Fruit fly (Drosophila melanogaster) whole organism, adult: ENCODE results near the gene CG12310.

Experiments used
- CG11617 ChIP-seq: fragments of 200-800 bp; sonication (Bioruptor generic); optimal IDR thresholded peaks from 2 replicates; lab custom pipeline; 2017; ENCODE audit warnings: mild to moderate bottlenecking, missing biosample characterization, missing genetic modification reagents, missing genetic modification characterization
- CG12768 ChIP-seq: fragments of 200-800 bp; sonication (Bioruptor generic); optimal IDR thresholded peaks from 2 replicates; lab custom pipeline; 2017; ENCODE audit warnings: missing biosample characterization, missing genetic modification characterization, mild to moderate bottlenecking, moderate library complexity, missing genetic modification reagents
- CG14711 ChIP-seq: fragments of 200-800 bp; sonication (Bioruptor generic); optimal IDR thresholded peaks from 2 replicates; lab custom pipeline; 2018; ENCODE audit warnings: missing biosample characterization, mild to moderate bottlenecking, missing genetic modification characterization, moderate library complexity
- CG1620 ChIP-seq: fragments of 200-800 bp; sonication (Bioruptor generic); optimal IDR thresholded peaks from 2 replicates; lab custom pipeline; 2016; ENCODE audit warnings: missing biosample characterization, missing genetic modification characterization
- CG33017 ChIP-seq: fragments of 200-800 bp; sonication (Bioruptor generic); optimal IDR thresholded peaks from 2 replicates; lab custom pipeline; 2018; ENCODE audit warnings: missing biosample characterization, mild to moderate bottlenecking, missing genetic modification characterization, moderate library complexity
- CG5204 ChIP-seq: fragments of 200-800 bp; sonication (Bioruptor generic); optimal IDR thresholded peaks from 2 replicates; lab custom pipeline; 2016; ENCODE audit warnings: missing biosample characterization, missing genetic modification characterization
- CG7045 ChIP-seq: fragments of 200-800 bp; sonication (Bioruptor generic); optimal IDR thresholded peaks from 2 replicates; lab custom pipeline; 2017; ENCODE audit warnings: missing biosample characterization, mild to moderate bottlenecking, missing genetic modification characterization
- CG7101 ChIP-seq: fragments of 200-800 bp; sonication (Bioruptor generic); optimal IDR thresholded peaks from 2 replicates; lab custom pipeline; 2018; ENCODE audit warnings: missing biosample characterization, mild to moderate bottlenecking, missing genetic modification characterization, moderate library complexity
- Clk ChIP-seq: fragments of 200-800 bp; sonication (Bioruptor generic); optimal IDR thresholded peaks from 2 replicates; lab custom pipeline; 2017; ENCODE audit warnings: missing biosample characterization, missing genetic modification characterization
- Hr96 ChIP-seq: fragments of 200-800 bp; sonication (Bioruptor generic); optimal IDR thresholded peaks from 2 replicates; lab custom pipeline; 2016; ENCODE audit warnings: missing biosample characterization, missing genetic modification characterization
- Mnt ChIP-seq: fragments of 200-800 bp; sonication (Bioruptor generic); optimal IDR thresholded peaks from 2 replicates; lab custom pipeline; 2016; ENCODE audit warnings: missing biosample characterization, mild to moderate bottlenecking, missing genetic modification characterization
- bab1 ChIP-seq: fragments of 200-800 bp; sonication (Bioruptor generic); optimal IDR thresholded peaks from 3 replicates; lab custom pipeline; 2019; ENCODE audit warnings: missing biosample characterization, mild to moderate bottlenecking, missing genetic modification characterization, moderate library complexity
- cic ChIP-seq: fragments of 200-800 bp; sonication (Bioruptor generic); optimal IDR thresholded peaks from 2 replicates; lab custom pipeline; 2017; ENCODE audit warnings: missing biosample characterization, mild to moderate bottlenecking, missing genetic modification characterization, moderate library complexity
- cnc ChIP-seq, 2 experiments: fragments of >200 bp; optimal IDR thresholded peaks; 2 replicates each; lab custom pipeline; 2017
- kay ChIP-seq: fragments of 200-800 bp; sonication (Bioruptor generic); peaks from one replicate; lab custom pipeline; 2016; ENCODE audit warnings: missing biosample characterization, missing genetic modification characterization, borderline replicate concordance
- ovo ChIP-seq: fragments of 200-800 bp; sonication (Bioruptor generic); optimal IDR thresholded peaks from 2 replicates; lab custom pipeline; 2016; ENCODE audit warnings: missing biosample characterization, missing genetic modification characterization
- pad ChIP-seq: fragments of 200-800 bp; sonication (Bioruptor generic); optimal IDR thresholded peaks from 3 replicates; lab custom pipeline; 2017; ENCODE audit warnings: missing biosample characterization, missing genetic modification characterization, mild to moderate bottlenecking, moderate library complexity, missing genetic modification reagents
- tj ChIP-seq: fragments of 200-800 bp; sonication (Bioruptor generic); optimal IDR thresholded peaks from 3 replicates; lab custom pipeline; 2017; ENCODE audit warnings: missing biosample characterization, mild to moderate bottlenecking, missing genetic modification characterization, moderate library complexity
- toe ChIP-seq: fragments of 200-800 bp; sonication (Bioruptor generic); optimal IDR thresholded peaks from 2 replicates; lab custom pipeline; 2016; ENCODE audit warnings: missing biosample characterization, missing genetic modification characterization

CG12310 gene

DNA sequence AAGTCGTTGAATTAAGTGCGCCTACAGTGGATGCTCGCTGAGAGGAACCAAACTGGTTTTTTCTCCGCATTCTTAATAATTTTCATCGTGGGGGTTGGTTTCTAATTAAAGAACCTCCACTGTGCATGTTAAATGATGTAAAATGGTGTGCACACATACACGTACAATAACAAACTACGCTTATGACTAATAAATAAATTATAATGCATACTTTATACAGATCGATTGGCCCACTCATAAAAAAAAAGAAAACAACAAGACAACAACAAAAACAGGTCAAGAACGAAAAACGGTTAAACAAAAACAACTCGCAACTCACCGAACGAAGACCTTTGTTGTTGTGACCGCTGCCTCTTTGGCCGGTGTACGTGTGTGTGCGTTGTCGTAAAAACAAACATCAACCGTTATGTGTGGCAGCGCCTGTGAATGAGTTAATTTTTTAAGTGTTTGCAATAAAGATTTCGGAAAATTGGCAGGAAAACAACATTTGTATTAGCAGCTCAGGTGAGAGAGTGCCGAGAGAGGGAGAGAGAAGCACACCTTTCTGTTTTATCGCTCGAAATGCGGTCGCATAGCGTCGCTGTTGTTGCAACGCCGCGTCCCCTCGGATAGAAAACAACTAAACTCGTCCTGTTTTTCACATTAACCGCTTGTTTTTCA lies 43.5 kb upstream of the CG12310 start:
- peak; percentile 65 for TF ChIP-seq ovo (GFP tag; lab: Kevin White, UChicago)
- peak; percentile 44 for TF ChIP-seq kay (GFP tag; lab: Kevin White, UChicago)
- no peak for TF ChIP-seq tj (GFP tag; lab: Kevin White, UChicago)
- TF ChIP-seq CG12768 (GFP tag; lab: Kevin White, UChicago), result peak; percentile 8
- TF ChIP-seq CG11617 (GFP tag; lab: Kevin White, UChicago), result no peak
- peak; percentile 29 for TF ChIP-seq bab1 (GFP tag; lab: Kevin White, UChicago)

DNA sequence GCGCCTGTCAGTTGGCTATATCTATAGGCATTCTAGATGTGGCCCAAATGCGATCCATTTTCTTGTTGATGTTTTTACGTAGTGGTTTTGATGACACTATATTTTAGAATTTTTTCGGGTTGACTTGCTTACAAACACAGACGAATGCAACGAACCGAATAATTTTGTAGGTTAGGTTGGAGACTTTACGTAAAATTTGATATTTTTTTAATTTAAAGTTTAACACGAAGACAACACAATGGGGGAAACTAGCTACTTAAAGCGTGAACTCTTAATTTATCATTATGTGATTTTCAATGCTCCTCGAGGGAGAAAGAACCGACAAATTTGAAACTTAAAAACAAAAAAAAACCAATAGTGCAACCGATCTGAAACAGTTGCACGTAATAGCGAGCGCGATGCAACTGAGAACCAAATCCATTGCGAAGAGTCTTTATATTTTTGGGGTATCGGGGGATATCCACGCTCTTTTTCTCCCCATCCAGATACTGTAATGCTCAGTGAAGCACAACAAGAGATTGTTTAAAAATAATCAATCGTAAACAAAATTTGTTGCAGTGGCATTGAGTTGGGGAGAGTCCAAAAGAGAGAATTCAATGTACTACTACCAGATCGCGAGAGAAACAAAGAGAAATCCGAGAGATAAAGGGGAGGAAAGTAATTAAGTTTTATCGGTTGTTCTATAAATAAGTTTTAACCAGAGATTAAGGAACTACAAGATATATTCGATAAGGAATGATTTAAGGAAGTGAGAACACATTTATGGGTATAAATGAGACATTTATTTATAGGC lies 39.5 kb upstream of the CG12310 start:
- TF ChIP-seq cic (GFP tag; lab: Kevin White, UChicago) (no peak), pad (no peak), ovo (GFP tag; lab: Kevin White, UChicago) (no peak), toe (GFP tag; lab: Kevin White, UChicago) (no peak), CG33017 (tag; lab: Kevin White, UChicago) (no peak), CG12768 (GFP tag; lab: Kevin White, UChicago) (no peak), Hr96 (GFP tag; lab: Kevin White, UChicago) (no peak), bab1 (GFP tag; lab: Kevin White, UChicago) (no peak), kay (GFP tag; lab: Kevin White, UChicago) (no peak), CG1620 (GFP tag; lab: Kevin White, UChicago) (no peak), cnc (optimal IDR thresholded peaks at IDR 0.05; lab: Kevin White, UChicago) (no peak), CG7045 (GFP tag; lab: Kevin White, UChicago) (no peak), CG5204 (no peak)

DNA sequence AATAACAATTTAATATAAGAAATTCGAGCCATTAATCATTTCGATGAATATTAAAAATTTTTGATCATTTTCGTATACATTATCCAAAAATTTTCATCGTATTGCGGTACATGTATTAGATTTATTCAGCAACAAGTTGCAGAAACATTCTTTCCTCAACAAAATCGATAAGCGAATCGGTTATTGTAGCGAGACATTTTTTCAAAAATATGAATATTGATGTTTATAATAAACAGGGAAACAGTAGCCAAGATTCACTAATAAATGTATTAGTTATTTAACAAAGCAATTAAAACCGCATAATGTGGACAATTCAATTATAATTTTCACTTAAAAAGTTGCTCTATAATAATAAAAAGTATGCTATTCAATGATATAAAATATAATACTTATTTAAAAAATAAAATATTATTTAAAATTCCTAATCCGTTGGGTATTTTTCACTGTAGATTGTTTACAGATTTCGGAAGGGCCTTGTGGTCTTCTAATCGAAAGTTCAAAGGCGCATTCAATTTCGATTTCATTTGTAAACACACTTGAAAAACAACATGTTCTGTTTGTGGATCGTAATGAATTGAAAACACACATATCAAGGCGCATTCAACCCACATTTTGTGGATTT lies 38.6 kb upstream of the CG12310 start:
- TF ChIP-seq tj (GFP tag; lab: Kevin White, UChicago) (no peak), cic (GFP tag; lab: Kevin White, UChicago) (no peak), CG7045 (GFP tag; lab: Kevin White, UChicago) (no peak), CG14711 (tag; lab: Kevin White, UChicago) (no peak), CG12768 (GFP tag; lab: Kevin White, UChicago) (no peak), CG1620 (GFP tag; lab: Kevin White, UChicago) (no peak), kay (GFP tag; lab: Kevin White, UChicago) (no peak), Mnt (GFP tag; lab: Kevin White, UChicago) (no peak), toe (GFP tag; lab: Kevin White, UChicago) (no peak), CG5204 (no peak), Clk (GFP tag; lab: Kevin White, UChicago) (no peak), ovo (GFP tag; lab: Kevin White, UChicago) (no peak), CG7101 (no peak), CG11617 (GFP tag; lab: Kevin White, UChicago) (no peak), pad (no peak), Hr96 (GFP tag; lab: Kevin White, UChicago) (no peak)

DNA sequence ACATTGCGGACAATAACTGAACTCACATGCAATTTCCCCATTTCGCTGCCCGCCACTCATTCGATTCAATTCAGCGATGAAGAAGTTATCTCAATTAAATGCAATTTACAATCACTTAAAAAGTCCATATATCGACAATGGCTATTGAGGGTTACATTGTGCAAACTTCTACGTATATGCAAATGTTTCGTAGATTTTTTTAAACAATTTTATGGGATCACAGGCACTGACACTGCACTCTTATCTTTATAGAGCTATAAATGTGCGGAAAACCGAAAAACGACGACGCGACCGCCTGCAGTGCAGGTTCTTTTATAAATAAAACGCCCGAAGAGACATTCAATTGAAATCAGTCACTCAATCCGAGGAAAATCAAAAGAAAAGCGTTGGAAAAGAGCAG lies 37.7 kb upstream of the CG12310 start:
- no peak for TF ChIP-seq tj (GFP tag; lab: Kevin White, UChicago)
- TF ChIP-seq kay (GFP tag; lab: Kevin White, UChicago), result peak; percentile 27

DNA sequence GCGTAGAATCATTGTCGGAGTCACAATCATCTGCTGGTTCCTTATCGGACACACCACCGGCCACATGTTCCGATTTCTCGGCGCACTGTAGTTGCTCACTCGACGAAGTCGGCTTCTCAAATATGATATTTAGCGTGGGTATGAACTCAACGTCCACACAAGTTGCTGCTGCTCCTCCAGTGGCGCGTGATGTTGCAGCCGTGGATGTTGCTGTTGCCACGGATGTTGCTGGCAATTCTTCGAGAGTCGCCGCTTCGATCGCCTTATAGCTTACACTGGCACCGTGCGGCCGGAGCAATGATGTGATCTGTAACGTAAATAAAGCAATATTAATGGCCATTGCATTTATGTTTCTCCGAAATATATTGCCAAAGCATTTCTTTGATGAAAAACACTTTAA lies 33.7 kb upstream of the CG12310 start:
- no peak for TF ChIP-seq bab1 (GFP tag; lab: Kevin White, UChicago)
- no peak for TF ChIP-seq ovo (GFP tag; lab: Kevin White, UChicago)

DNA sequence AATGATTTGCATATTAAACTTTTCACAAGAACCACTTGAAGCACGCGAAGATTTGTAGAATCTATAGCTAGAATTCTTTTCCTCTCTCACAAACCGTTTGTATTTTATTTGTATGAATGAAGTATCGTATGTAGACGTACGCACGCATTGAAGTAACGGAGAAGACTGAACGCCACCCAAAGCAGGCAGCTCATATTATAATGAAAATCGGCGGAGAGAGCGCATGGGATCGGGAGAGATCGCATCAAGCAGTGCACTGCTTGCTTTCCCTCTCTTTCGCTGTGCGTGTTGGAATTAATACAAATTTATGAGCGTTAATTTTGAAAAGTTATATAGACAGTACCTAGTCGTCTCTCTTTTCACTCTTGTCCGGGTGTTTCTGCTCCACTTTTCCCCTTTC lies 28.7 kb upstream of the CG12310 start:
- TF ChIP-seq Clk (GFP tag; lab: Kevin White, UChicago), result no peak
- peak; percentile 26 for TF ChIP-seq cic (GFP tag; lab: Kevin White, UChicago)
- no peak for TF ChIP-seq ovo (GFP tag; lab: Kevin White, UChicago)
- TF ChIP-seq CG7101, result no peak
- TF ChIP-seq CG33017 (tag; lab: Kevin White, UChicago), result no peak
- TF ChIP-seq CG11617 (GFP tag; lab: Kevin White, UChicago), result no peak

DNA sequence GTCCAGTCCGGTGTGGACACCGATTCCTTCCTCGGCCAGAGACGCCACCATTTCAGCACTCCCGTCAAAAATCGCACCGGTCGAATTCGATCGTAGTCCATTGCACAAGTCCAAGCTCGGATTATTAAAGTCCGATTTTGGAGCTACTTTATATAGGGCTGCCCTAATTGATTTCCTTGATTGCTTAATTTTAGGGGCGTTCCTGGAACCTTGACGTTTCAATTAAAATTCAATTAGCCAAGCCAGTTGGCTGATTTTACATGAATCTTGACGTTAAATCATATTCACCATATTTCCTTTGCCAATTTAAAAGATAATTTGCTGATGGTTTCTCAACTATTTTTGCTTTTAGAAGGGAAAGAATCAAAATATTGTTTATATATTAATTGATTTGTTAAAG lies 27.7 kb upstream of the CG12310 start, which contains the start of gene Or71a:
Or71a (minus strand) TSS at position 101 of the 400 bp plus-strand sequence.
- TF ChIP-seq CG7045 (GFP tag; lab: Kevin White, UChicago) (no peak), cic (GFP tag; lab: Kevin White, UChicago) (no peak), CG5204 (no peak), CG11617 (GFP tag; lab: Kevin White, UChicago) (no peak), Clk (GFP tag; lab: Kevin White, UChicago) (no peak), CG12768 (GFP tag; lab: Kevin White, UChicago) (no peak), CG1620 (GFP tag; lab: Kevin White, UChicago) (no peak), Mnt (GFP tag; lab: Kevin White, UChicago) (no peak), pad (no peak)
